Worm (Caenorhabditis elegans): ENCODE measurements around the gene K09A9.8.

Gene K09A9.8

ce11 chrX:15607498-15608019 is 10.6 kb upstream of the K09A9.8 start, which contains the start of gene nipi-3 (continued):
- TF ChIP-seq tlf-1 (GFP tag; optimal IDR thresholded peaks at IDR 0.05) (peak; percentile 70), rec-8 (tag; optimal IDR thresholded peaks at IDR 0.05) (no peak), K11D2.4 (GFP tag; IDR thresholded peaks at IDR 0.05) (peak; percentile 95), nhr-27 (tag; optimal IDR thresholded peaks at IDR 0.05) (no peak), F10E7.11 (tag; optimal IDR thresholded peaks at IDR 0.05) (no peak), lsy-27 (tag; optimal IDR thresholded peaks at IDR 0.05; ENCODE audit: borderline replicate concordance, insufficient read depth) (no peak), pbrm-1 (GFP tag; IDR thresholded peaks at IDR 0.05) (peak; percentile 90), aptf-2 (GFP tag; conservative IDR thresholded peaks at IDR 0.05) (no peak), pha-4 (tag; optimal IDR thresholded peaks at IDR 0.05) (peak; percentile 92), cebp-2 (GFP tag; IDR thresholded peaks at IDR 0.05) (no peak), B0019.2 (GFP tag; conservative IDR thresholded peaks at IDR 0.05) (no peak), T26A5.8 (tag; optimal IDR thresholded peaks at IDR 0.05) (no peak), egl-44 (GFP tag; IDR thresholded peaks at IDR 0.05) (peak; percentile 81), madf-10 (tag; optimal IDR thresholded peaks at IDR 0.05) (peak; percentile 90), F23B12.7 (tag; optimal IDR thresholded peaks at IDR 0.05; ENCODE audit: insufficient read depth) (peak; percentile 78), F55B11.4 (tag; optimal IDR thresholded peaks at IDR 0.05; ENCODE audit: borderline replicate concordance, insufficient read depth) (no peak), ceh-79 (tag; optimal IDR thresholded peaks at IDR 0.05) (no peak), C17E4.6 (GFP tag; IDR thresholded peaks at IDR 0.05) (0 out of 2 replicates have a peak, but pooled peaks have one; percentile 27), madf-3 (GFP tag; IDR thresholded peaks at IDR 0.05) (0 out of 2 replicates have a peak, but pooled peaks have one; percentile 66), ztf-18 (tag; optimal IDR thresholded peaks at IDR 0.05) (peak; percentile 71), rcor-1 (GFP tag; IDR thresholded peaks at IDR 0.05) (peak; percentile 69), sea-2 (GFP tag; IDR thresholded peaks at IDR 0.05) (no peak), ccch-3 (GFP tag; optimal IDR thresholded peaks at IDR 0.05) (no peak), F57C9.4 (tag; optimal IDR thresholded peaks at IDR 0.05) (no peak), hsf-1 (GFP tag; IDR thresholded peaks at IDR 0.05) (peak; percentile 77), attf-6 (GFP tag; IDR thresholded peaks at IDR 0.05) (no peak), sdz-38 (tag; optimal IDR thresholded peaks at IDR 0.05) (no peak), hrde-1 (tag; optimal IDR thresholded peaks at IDR 0.05; ENCODE audit: borderline replicate concordance) (no peak), hmg-1.2 (GFP tag; IDR thresholded peaks at IDR 0.05) (peak; percentile 65), lin-26 (GFP tag; IDR thresholded peaks at IDR 0.05) (peak; percentile 83), attf-3 (GFP tag; conservative IDR thresholded peaks at IDR 0.05) (peak; percentile 31; the same call in 1 of the 2 replicates), F22D6.2 (tag; optimal IDR thresholded peaks at IDR 0.05) (peak; percentile 61), lir-1 (GFP tag; conservative IDR thresholded peaks at IDR 0.05) (peak; percentile 77; the same call in 1 of the 2 replicates), tbp1 (GFP tag; optimal IDR thresholded peaks at IDR 0.05) (peak; percentile 63), snpc-1.3 (tag; optimal IDR thresholded peaks at IDR 0.05; ENCODE audit: insufficient read depth) (no peak), lag-1 (GFP tag; IDR thresholded peaks at IDR 0.05) (no peak), rpc-1 (optimal IDR thresholded peaks at IDR 0.05) (no peak), rpc-1 (tag; optimal IDR thresholded peaks at IDR 0.05) (no peak), fkh-3 (tag; optimal IDR thresholded peaks at IDR 0.05) (no peak), hmg-20 (GFP tag; IDR thresholded peaks at IDR 0.05) (0 out of 2 replicates have a peak, but pooled peaks have one; percentile 35), Y67H2A.10 (GFP tag; conservative IDR thresholded peaks at IDR 0.05) (0 out of 2 replicates have a peak, but pooled peaks have one; percentile 17), B0336.3 (GFP tag; IDR thresholded peaks at IDR 0.05) (peak; percentile 73), F49E8.2 (tag; optimal IDR thresholded peaks at IDR 0.05; ENCODE audit: insufficient read depth) (no peak), somi-1 (GFP tag; optimal IDR thresholded peaks at IDR 0.05) (peak; percentile 86), ztf-6 (GFP tag; IDR thresholded peaks at IDR 0.05) (no peak), unc-62 (GFP tag; optimal IDR thresholded peaks at IDR 0.05) (peak; percentile 93), Y53F4B.3 (GFP tag; IDR thresholded peaks at IDR 0.05) (no peak)
